Fruit fly (Drosophila melanogaster): ENCODE measurements around the gene RpL34a.

RpL34a gene

DNA sequence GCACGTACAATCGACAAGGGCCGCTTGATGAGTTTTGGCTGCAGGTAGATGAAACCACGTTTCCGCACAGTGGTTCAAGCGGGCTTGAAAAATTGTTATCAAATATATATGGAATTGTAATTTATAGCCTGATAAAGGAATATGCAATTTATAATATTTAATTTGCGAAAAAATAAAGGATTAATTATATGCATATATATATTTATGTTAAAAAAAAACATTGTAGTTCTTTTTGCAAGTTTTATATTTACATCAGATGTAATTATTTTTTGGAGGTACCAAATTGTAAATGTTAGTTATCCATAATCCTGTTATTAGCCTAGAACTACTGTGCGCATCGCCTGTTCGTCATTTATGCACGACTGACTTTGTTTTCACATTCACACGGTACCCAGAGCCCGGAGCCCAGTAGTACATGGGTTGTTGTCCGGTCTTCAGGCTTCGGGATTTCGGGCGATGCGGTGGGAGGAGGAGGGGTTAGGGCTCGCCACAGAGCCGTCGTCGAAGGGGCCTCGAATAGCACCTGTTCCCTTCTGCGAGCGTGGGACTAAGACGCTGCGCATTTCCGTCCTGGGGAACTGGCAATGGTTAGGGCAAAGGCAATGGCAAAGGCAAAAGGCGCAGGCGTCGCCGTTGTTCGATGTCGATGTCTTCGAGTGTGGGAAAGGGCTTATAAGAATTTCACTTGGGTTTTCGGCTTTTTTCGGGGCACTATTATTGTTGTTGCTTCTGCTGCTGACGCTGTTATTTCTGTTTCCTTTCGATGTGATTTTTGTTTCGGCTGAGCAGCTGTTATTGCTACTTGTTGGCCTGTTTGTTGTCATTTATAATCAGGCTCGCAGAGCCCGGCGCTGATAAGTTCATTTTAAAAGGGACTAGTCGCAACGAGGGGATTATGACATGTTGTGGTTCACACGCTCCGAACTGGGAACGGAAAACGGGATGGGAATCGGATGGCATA is 41.0 kb downstream of the RpL34a start (continued):
- TF ChIP-seq MBD-R2 (GFP tag; IDR thresholded peaks at IDR 0.05) = no peak
- TF ChIP-seq NK7.1 (GFP tag; optimal IDR thresholded peaks at IDR 0.05) = no peak
- TF ChIP-seq Scr (GFP tag; IDR thresholded peaks at IDR 0.05; ENCODE audit: partially characterized antibody) = no peak
- peak; percentile 95 for TF ChIP-seq zen (tag; optimal IDR thresholded peaks at IDR 0.05)
- peak; percentile 94 for TF ChIP-seq crol (GFP tag; IDR thresholded peaks at IDR 0.05)
- TF ChIP-seq trem (tag; optimal IDR thresholded peaks at IDR 0.05) = peak; percentile 79
- no peak for TF ChIP-seq CG17612 (GFP tag; IDR thresholded peaks at IDR 0.05)
- TF ChIP-seq Atf6 (GFP tag; IDR thresholded peaks at IDR 0.05) = no peak
- peak; percentile 6; the same call in 1 of the 2 replicates for TF ChIP-seq CG11247 (GFP tag; IDR thresholded peaks at IDR 0.05)
- peak; percentile 21 for TF ChIP-seq vfl (GFP tag; optimal IDR thresholded peaks at IDR 0.05)
- TF ChIP-seq CG12071 (GFP tag; optimal IDR thresholded peaks at IDR 0.05) = no peak
- peak; percentile 30 for TF ChIP-seq CG12155 (GFP tag; optimal IDR thresholded peaks at IDR 0.05)
- no peak for TF ChIP-seq zfh2 (GFP tag; optimal IDR thresholded peaks at IDR 0.05)
- TF ChIP-seq CG1602 (GFP tag; optimal IDR thresholded peaks at IDR 0.05) = peak; percentile 82
- TF ChIP-seq Awh (GFP tag; IDR thresholded peaks at IDR 0.05) = peak; percentile 50
- TF ChIP-seq CG11504 (tag; optimal IDR thresholded peaks at IDR 0.05) = peak; percentile 80
- no peak for TF ChIP-seq sd (tag; optimal IDR thresholded peaks at IDR 0.05)
- peak; percentile 59 for TF ChIP-seq HHEX (GFP tag; optimal IDR thresholded peaks at IDR 0.05)
- peak; percentile 91 for TF ChIP-seq CG16815 (GFP tag; optimal IDR thresholded peaks at IDR 0.05)
- TF ChIP-seq CG12104 (GFP tag; optimal IDR thresholded peaks at IDR 0.05) = peak; percentile 71
- peak; percentile 53 for TF ChIP-seq CG4328 (GFP tag; optimal IDR thresholded peaks at IDR 0.05)
- no peak for TF ChIP-seq repo (GFP tag; optimal IDR thresholded peaks at IDR 0.05)
- peak; percentile 22 for TF ChIP-seq CG10565 (GFP tag; optimal IDR thresholded peaks at IDR 0.05)
- no peak for TF ChIP-seq cg (GFP tag; optimal IDR thresholded peaks at IDR 0.05)
- peak; percentile 87 for TF ChIP-seq CG2678 (tag; optimal IDR thresholded peaks at IDR 0.05)
- no peak for TF ChIP-seq CG3995 (GFP tag; optimal IDR thresholded peaks at IDR 0.05)
- TF ChIP-seq Hr51 (GFP tag; optimal IDR thresholded peaks at IDR 0.05) = peak in 1 of 2 experiments; percentile 84
- TF ChIP-seq Stat92E (GFP tag; optimal IDR thresholded peaks at IDR 0.05) = peak in 1 of 3 experiments; percentile 72
- TF ChIP-seq chn (GFP tag; optimal IDR thresholded peaks at IDR 0.05) = no peak
- peak; percentile 65; the same call in 1 of the 2 replicates for TF ChIP-seq lmd (GFP tag; IDR thresholded peaks at IDR 0.05)
- TF ChIP-seq pfk (GFP tag; optimal IDR thresholded peaks at IDR 0.05) = no peak
- TF ChIP-seq lilli (GFP tag; optimal IDR thresholded peaks at IDR 0.05) = no peak
- no peak for TF ChIP-seq CG13894 (tag; optimal IDR thresholded peaks at IDR 0.05)
- no peak for TF ChIP-seq CG16813 (GFP tag; IDR thresholded peaks at IDR 0.05; ENCODE audit: partially characterized antibody)
- no peak for TF ChIP-seq disco-r (GFP tag; optimal IDR thresholded peaks at IDR 0.05)
- TF ChIP-seq CG34376 (GFP tag; optimal IDR thresholded peaks at IDR 0.05) = no peak
- peak; percentile 86 for TF ChIP-seq sqz (GFP tag; optimal IDR thresholded peaks at IDR 0.05)
- TF ChIP-seq Pdp1 (GFP tag; optimal IDR thresholded peaks at IDR 0.05) = peak in 1 of 2 experiments; percentile 10
- no peak for TF ChIP-seq CG9797 (GFP tag; optimal IDR thresholded peaks at IDR 0.05)
- TF ChIP-seq CG13296 (GFP tag; optimal IDR thresholded peaks at IDR 0.05) = peak; percentile 32
- TF ChIP-seq CG8359 (GFP tag; optimal IDR thresholded peaks at IDR 0.05; ENCODE audit: borderline replicate concordance) = peak; percentile 79
- no peak for TF ChIP-seq Optix (GFP tag; IDR thresholded peaks at IDR 0.05)
- TF ChIP-seq CG10979 (tag; optimal IDR thresholded peaks at IDR 0.05) = peak; percentile 97
- no peak; the same call in 1 of the 2 replicates for TF ChIP-seq klu (GFP tag; IDR thresholded peaks at IDR 0.05)
- TF ChIP-seq ci (GFP tag; IDR thresholded peaks at IDR 0.05) = peak; percentile 52; the same call in 1 of the 3 replicates
- TF ChIP-seq vnd (GFP tag; IDR thresholded peaks at IDR 0.05; ENCODE audit: partially characterized antibody) = no peak
- TF ChIP-seq CG6254 (GFP tag; optimal IDR thresholded peaks at IDR 0.05) = peak; percentile 83
